Fruit fly (Drosophila melanogaster) whole organism, adult: ENCODE data around the gene CG34250.

Experiments
- CG14711 ChIP-seq: fragments of 200-800 bp; sonication (Bioruptor generic); optimal IDR thresholded peaks from 2 replicates; lab custom pipeline; 2018; ENCODE audit warnings: missing biosample characterization, mild to moderate bottlenecking, missing genetic modification characterization, moderate library complexity
- CG33017 ChIP-seq: fragments of 200-800 bp; sonication (Bioruptor generic); optimal IDR thresholded peaks from 2 replicates; lab custom pipeline; 2018; ENCODE audit warnings: missing biosample characterization, mild to moderate bottlenecking, missing genetic modification characterization, moderate library complexity
- CG7101 ChIP-seq: fragments of 200-800 bp; sonication (Bioruptor generic); optimal IDR thresholded peaks from 2 replicates; lab custom pipeline; 2018; ENCODE audit warnings: missing biosample characterization, mild to moderate bottlenecking, missing genetic modification characterization, moderate library complexity
- Crg-1 ChIP-seq: fragments of 200-800 bp; sonication (Bioruptor generic); optimal IDR thresholded peaks from 2 replicates; lab custom pipeline; 2016; ENCODE audit warnings: missing biosample characterization, missing genetic modification characterization
- Hr96 ChIP-seq: fragments of 200-800 bp; sonication (Bioruptor generic); optimal IDR thresholded peaks from 2 replicates; lab custom pipeline; 2016; ENCODE audit warnings: missing biosample characterization, missing genetic modification characterization
- Mnt ChIP-seq: fragments of 200-800 bp; sonication (Bioruptor generic); optimal IDR thresholded peaks from 2 replicates; lab custom pipeline; 2016; ENCODE audit warnings: missing biosample characterization, mild to moderate bottlenecking, missing genetic modification characterization
- cic ChIP-seq: fragments of 200-800 bp; sonication (Bioruptor generic); optimal IDR thresholded peaks from 2 replicates; lab custom pipeline; 2017; ENCODE audit warnings: missing biosample characterization, mild to moderate bottlenecking, missing genetic modification characterization, moderate library complexity
- cnc ChIP-seq, 2 experiments: fragments of >200 bp; optimal IDR thresholded peaks; 2 replicates each; lab custom pipeline; 2017
- ovo ChIP-seq: fragments of 200-800 bp; sonication (Bioruptor generic); optimal IDR thresholded peaks from 2 replicates; lab custom pipeline; 2016; ENCODE audit warnings: missing biosample characterization, missing genetic modification characterization
- pad ChIP-seq: fragments of 200-800 bp; sonication (Bioruptor generic); optimal IDR thresholded peaks from 3 replicates; lab custom pipeline; 2017; ENCODE audit warnings: missing biosample characterization, missing genetic modification characterization, mild to moderate bottlenecking, moderate library complexity, missing genetic modification reagents

dm6 chr3L:17474711-17475451 is 1.1 kb upstream of the CG34250 start, which contains the start of the genes UQCR-Q and CG46525:
- no peak for TF ChIP-seq CG33017 (tag; lab: Kevin White, UChicago)
- no peak for TF ChIP-seq cnc (optimal IDR thresholded peaks at IDR 0.05; lab: Kevin White, UChicago)
- peak; percentile 3 for TF ChIP-seq CG14711 (tag; lab: Kevin White, UChicago)
- TF ChIP-seq Hr96 (GFP tag; lab: Kevin White, UChicago): no peak
- TF ChIP-seq CG7101 (tag; lab: Kevin White, UChicago): no peak
- TF ChIP-seq cic: no peak
- no peak for TF ChIP-seq ovo
- peak; percentile 17 for TF ChIP-seq Mnt (GFP tag; lab: Kevin White, UChicago)
- no peak for TF ChIP-seq pad (GFP tag; lab: Kevin White, UChicago)
- no peak for TF ChIP-seq Crg-1 (GFP tag; lab: Kevin White, UChicago)
